Worm (Caenorhabditis elegans): ENCODE data around the gene F35B12.10.

ce11 chrV:11677030-11677429 is 48.0 kb upstream of the F35B12.10 start:
- no peak for TF ChIP-seq aly-2 (tag; optimal IDR thresholded peaks at IDR 0.05)
- TF ChIP-seq ama-1 (optimal IDR thresholded peaks at IDR 0.05), result no peak
- no peak for TF ChIP-seq lin-13 (GFP tag; optimal IDR thresholded peaks at IDR 0.05)
- TF ChIP-seq jun-1 (tag; optimal IDR thresholded peaks at IDR 0.05), result no peak
- no peak for TF ChIP-seq ceh-82 (tag; optimal IDR thresholded peaks at IDR 0.05)
- no peak for TF ChIP-seq ztf-11 (tag; optimal IDR thresholded peaks at IDR 0.05)
- TF ChIP-seq zag-1 (tag; optimal IDR thresholded peaks at IDR 0.05), result no peak
- no peak for TF ChIP-seq nhr-77 (tag; optimal IDR thresholded peaks at IDR 0.05)
